Fruit fly (Drosophila melanogaster) whole organism, prepupa: ENCODE data around the gene prt.

Experiments used
- CG10631 ChIP-seq: fragments of 200-800 bp; sonication (Bioruptor generic); optimal IDR thresholded peaks from 2 replicates; lab custom pipeline; 2016; ENCODE audit warnings: missing biosample characterization, missing genetic modification characterization
- CG10669 ChIP-seq: fragments of 200-800 bp; sonication (Bioruptor generic); optimal IDR thresholded peaks from 3 replicates; lab custom pipeline; 2018; ENCODE audit warnings: missing biosample characterization, mild to moderate bottlenecking, missing genetic modification characterization, moderate library complexity
- CG11294 ChIP-seq: fragments of 200-800 bp; sonication (Bioruptor generic); IDR thresholded peaks from 2 replicates; pipeline ENCODE4 v1.3.6; 2022; ENCODE audit warnings: missing biosample characterization, missing genetic modification characterization
- CG11762 ChIP-seq: fragments of 200-800 bp; sonication (Bioruptor generic); optimal IDR thresholded peaks from 3 replicates; lab custom pipeline; 2016; ENCODE audit warnings: missing biosample characterization, missing genetic modification characterization; ENCODE audit not compliant: insufficient read depth
- CG15336 ChIP-seq: fragments of 200-800 bp; sonication (Bioruptor generic); IDR thresholded peaks from 2 replicates; pipeline ENCODE4 v1.3.6; 2022; ENCODE audit warnings: missing biosample characterization, missing genetic modification characterization
- CG3032 ChIP-seq: fragments of 200-800 bp; optimal IDR thresholded peaks from 2 replicates; lab custom pipeline; 2019; ENCODE audit warnings: missing biosample characterization, mild to moderate bottlenecking, missing genetic modification characterization, moderate library complexity
- CG31627 ChIP-seq: fragments of 200-800 bp; sonication (Bioruptor generic); optimal IDR thresholded peaks from 3 replicates; lab custom pipeline; 2016; ENCODE audit warnings: missing biosample characterization, missing genetic modification characterization
- CG32006 ChIP-seq: fragments of 200-800 bp; sonication (Bioruptor generic); optimal IDR thresholded peaks from 3 replicates; lab custom pipeline; 2017; ENCODE audit warnings: missing biosample characterization, mild to moderate bottlenecking, missing genetic modification characterization
- CG34406 ChIP-seq: fragments of 200-800 bp; sonication (Bioruptor generic); optimal IDR thresholded peaks from 3 replicates; lab custom pipeline; 2016; ENCODE audit warnings: missing biosample characterization, missing genetic modification characterization
- CG3919 ChIP-seq: fragments of 200-800 bp; sonication (Bioruptor generic); optimal IDR thresholded peaks from 3 replicates; lab custom pipeline; 2016; ENCODE audit warnings: missing biosample characterization, missing genetic modification characterization
- CG4318 ChIP-seq: fragments of 200-800 bp; sonication (Bioruptor generic); optimal IDR thresholded peaks from 3 replicates; lab custom pipeline; 2017; ENCODE audit warnings: missing biosample characterization, mild to moderate bottlenecking, missing genetic modification characterization
- CG6163 ChIP-seq: fragments of 200-800 bp; sonication (Bioruptor generic); IDR thresholded peaks from 3 replicates; pipeline ENCODE4 v1.3.6; 2022; ENCODE audit warnings: missing biosample characterization, missing genetic modification characterization
- CG6792 ChIP-seq: fragments of 200-800 bp; sonication (Bioruptor generic); optimal IDR thresholded peaks from 3 replicates; lab custom pipeline; 2016; ENCODE audit warnings: missing biosample characterization, missing genetic modification characterization
- CG6808 ChIP-seq: fragments of 200-800 bp; sonication (Bioruptor generic); optimal IDR thresholded peaks from 3 replicates; lab custom pipeline; 2017; ENCODE audit warnings: missing biosample characterization, missing genetic modification characterization, mild to moderate bottlenecking, moderate library complexity, missing genetic modification reagents
- CG6854 ChIP-seq: fragments of 200-800 bp; sonication (Bioruptor generic); optimal IDR thresholded peaks from 2 replicates; lab custom pipeline; 2017; ENCODE audit warnings: missing biosample characterization, mild to moderate bottlenecking, missing genetic modification characterization
- CG7368 ChIP-seq: fragments of 200-800 bp; sonication (Bioruptor generic); optimal IDR thresholded peaks from 3 replicates; lab custom pipeline; 2016; ENCODE audit warnings: missing biosample characterization, missing genetic modification characterization
- CG8119 ChIP-seq: fragments of 200-800 bp; sonication (Bioruptor generic); IDR thresholded peaks from 3 replicates; pipeline ENCODE4 v1.3.6; 2022; ENCODE audit warnings: missing biosample characterization, missing genetic modification characterization
- CG8319 ChIP-seq: fragments of 200-800 bp; sonication (Bioruptor generic); optimal IDR thresholded peaks from 3 replicates; lab custom pipeline; 2016; ENCODE audit warnings: missing biosample characterization, missing genetic modification characterization
- CG8632 ChIP-seq: fragments of 200-800 bp; sonication (Bioruptor generic); optimal IDR thresholded peaks from 3 replicates; lab custom pipeline; 2016; ENCODE audit warnings: missing biosample characterization, missing genetic modification characterization
- CG9139 ChIP-seq: fragments of 200-800 bp; sonication (Bioruptor generic); optimal IDR thresholded peaks from 3 replicates; lab custom pipeline; 2017; ENCODE audit warnings: missing biosample characterization, mild to moderate bottlenecking, missing genetic modification characterization
- Eip75B ChIP-seq: fragments of 200-800 bp; sonication (Bioruptor generic); optimal IDR thresholded peaks from 3 replicates; lab custom pipeline; 2016; ENCODE audit warnings: missing biosample characterization, missing genetic modification characterization
- Eip78C ChIP-seq: fragments of 200-800 bp; sonication (Bioruptor generic); peaks from one replicate; lab custom pipeline; 2016; ENCODE audit warnings: missing biosample characterization, missing genetic modification characterization
- Eip93F ChIP-seq: fragments of 200-800 bp; sonication (Bioruptor generic); optimal IDR thresholded peaks from 2 replicates; lab custom pipeline; 2016; ENCODE audit warnings: missing biosample characterization, mild to moderate bottlenecking, missing genetic modification characterization
- Ets21C ChIP-seq: fragments of 200-800 bp; sonication (Bioruptor generic); optimal IDR thresholded peaks from 3 replicates; lab custom pipeline; 2016; ENCODE audit warnings: missing biosample characterization, missing genetic modification characterization
- Ets96B ChIP-seq: fragments of 200-800 bp; optimal IDR thresholded peaks from 2 replicates; lab custom pipeline; 2019; ENCODE audit warnings: missing biosample characterization, mild to moderate bottlenecking, missing genetic modification characterization, moderate library complexity
- Hr38 ChIP-seq: sonication (Bioruptor generic); optimal IDR thresholded peaks from 2 replicates; lab custom pipeline; 2016; ENCODE audit warnings: missing biosample characterization, missing genetic modification characterization
- Hr39 ChIP-seq: fragments of 200-800 bp; sonication (Bioruptor generic); optimal IDR thresholded peaks from 2 replicates; lab custom pipeline; 2016; ENCODE audit warnings: missing biosample characterization, missing genetic modification characterization
- Met ChIP-seq: fragments of 200-800 bp; sonication (Bioruptor generic); optimal IDR thresholded peaks from 3 replicates; lab custom pipeline; 2016; ENCODE audit warnings: missing biosample characterization, missing genetic modification characterization
- OdsH ChIP-seq: fragments of 200-800 bp; sonication (Bioruptor generic); optimal IDR thresholded peaks from 3 replicates; lab custom pipeline; 2016; ENCODE audit warnings: missing biosample characterization, missing genetic modification characterization
- Smox ChIP-seq: fragments of 200-800 bp; sonication (Bioruptor generic); optimal IDR thresholded peaks from 3 replicates; lab custom pipeline; 2016; ENCODE audit warnings: missing biosample characterization, missing genetic modification characterization
- Sox102F ChIP-seq: fragments of 200-800 bp; sonication (Bioruptor generic); optimal IDR thresholded peaks from 2 replicates; lab custom pipeline; 2016; ENCODE audit warnings: missing biosample characterization, mild to moderate bottlenecking, missing genetic modification characterization
- Sox14 ChIP-seq: fragments of 200-800 bp; sonication (Bioruptor generic); optimal IDR thresholded peaks from 3 replicates; lab custom pipeline; 2016; ENCODE audit warnings: missing biosample characterization, missing genetic modification characterization
- Sox15 ChIP-seq: fragments of 200-800 bp; sonication (Bioruptor generic); optimal IDR thresholded peaks from 3 replicates; lab custom pipeline; 2016; ENCODE audit warnings: missing biosample characterization, missing genetic modification characterization
- achi ChIP-seq: fragments of 200-800 bp; sonication (Bioruptor generic); optimal IDR thresholded peaks from 3 replicates; lab custom pipeline; 2016; ENCODE audit warnings: missing biosample characterization, missing genetic modification characterization
- cyc ChIP-seq: fragments of 200-800 bp; sonication (Bioruptor generic); optimal IDR thresholded peaks from 3 replicates; lab custom pipeline; 2016; ENCODE audit warnings: missing biosample characterization, missing genetic modification characterization
- dac ChIP-seq: fragments of 200-800 bp; sonication (Bioruptor generic); optimal IDR thresholded peaks from 2 replicates; lab custom pipeline; 2017; ENCODE audit warnings: missing biosample characterization, mild to moderate bottlenecking, missing genetic modification characterization
- eg ChIP-seq: fragments of 200-800 bp; sonication (Bioruptor generic); IDR thresholded peaks from 3 replicates; pipeline ENCODE4 v1.3.6; 2022; ENCODE audit warnings: missing biosample characterization, missing genetic modification characterization
- esn ChIP-seq: fragments of 200-800 bp; sonication (Bioruptor generic); optimal IDR thresholded peaks from 2 replicates; lab custom pipeline; 2016; ENCODE audit warnings: missing biosample characterization, mild to moderate bottlenecking, missing genetic modification characterization, moderate library complexity
- fd85E ChIP-seq: fragments of 200-800 bp; sonication (Bioruptor generic); optimal IDR thresholded peaks from 3 replicates; lab custom pipeline; 2016; ENCODE audit warnings: missing biosample characterization, missing genetic modification characterization
- fkh ChIP-seq: fragments of 200-800 bp; sonication (Bioruptor generic); optimal IDR thresholded peaks from 3 replicates; lab custom pipeline; 2017; ENCODE audit warnings: missing biosample characterization, mild to moderate bottlenecking, missing genetic modification characterization, moderate library complexity
- lz ChIP-seq: fragments of 200-800 bp; sonication (Bioruptor generic); optimal IDR thresholded peaks from 3 replicates; lab custom pipeline; 2016; ENCODE audit warnings: missing biosample characterization, missing genetic modification characterization
- net ChIP-seq: fragments of 200-800 bp; sonication (Bioruptor generic); optimal IDR thresholded peaks from 3 replicates; lab custom pipeline; 2016; ENCODE audit warnings: missing biosample characterization, missing genetic modification characterization
- pdm3 ChIP-seq: fragments of 200-800 bp; sonication (Bioruptor generic); optimal IDR thresholded peaks from 3 replicates; lab custom pipeline; 2016; ENCODE audit warnings: missing biosample characterization, missing genetic modification characterization
- spab ChIP-seq: fragments of 200-800 bp; sonication (Bioruptor generic); optimal IDR thresholded peaks from 2 replicates; lab custom pipeline; 2017; ENCODE audit warnings: missing biosample characterization, mild to moderate bottlenecking, missing genetic modification characterization, missing genetic modification reagents
- svp ChIP-seq: fragments of 200-800 bp; sonication (Bioruptor generic); peaks from one replicate; lab custom pipeline; 2016; ENCODE audit warnings: missing biosample characterization, missing genetic modification characterization
- vri ChIP-seq: fragments of 200-800 bp; sonication (Bioruptor generic); optimal IDR thresholded peaks from 3 replicates; lab custom pipeline; 2016; ENCODE audit warnings: missing biosample characterization, mild to moderate bottlenecking, missing genetic modification characterization

Gene prt

dm6 chr3R:23678349-23679193, 20.3 kb downstream of the prt start, which contains the start of gene GILT2 (continued):
- TF ChIP-seq lz (peak; percentile 83), cyc (peak; percentile 88), Ets96B (tag; lab: Kevin White, UChicago) (peak; percentile 63), dac (peak; percentile 4), esn (GFP tag; lab: Kevin White, UChicago) (peak; percentile 91), spab (GFP tag; lab: Kevin White, UChicago) (no peak), Hr38 (GFP tag; lab: Kevin White, UChicago) (no peak), svp (GFP tag; lab: Kevin White, UChicago) (peak; percentile 93), CG8632 (GFP tag; lab: Kevin White, UChicago) (peak; percentile 79), CG11294 (GFP tag; lab: Robert Waterston, UW) (no peak), CG6163 (GFP tag; lab: Robert Waterston, UW) (peak; percentile 88), fd85E (GFP tag; lab: Kevin White, UChicago) (no peak), Hr39 (GFP tag; lab: Kevin White, UChicago) (peak; percentile 80), CG3919 (GFP tag; lab: Kevin White, UChicago) (peak; percentile 82), Eip93F (GFP tag; lab: Kevin White, UChicago) (peak; percentile 82), CG32006 (GFP tag; lab: Kevin White, UChicago) (peak; percentile 74), CG10669 (no peak), CG4318 (GFP tag; lab: Kevin White, UChicago) (no peak), Sox102F (peak; percentile 89), Sox15 (peak; percentile 67), CG10631 (GFP tag; lab: Kevin White, UChicago) (peak; percentile 70)

dm6 chr3R:23677058-23677457, 21.8 kb downstream of the prt start, which contains the start of gene GILT3:
TSS of gene GILT3 (plus strand) at chr3R:23677358.
- TF ChIP-seq CG15336 (0 out of 2 replicates have a peak, but pooled peaks have one; percentile 9), CG3032 (no peak), CG6854 (GFP tag; lab: Kevin White, UChicago) (no peak), fkh (peak; percentile 22), svp (GFP tag; lab: Kevin White, UChicago) (peak; percentile 13)
- TF ChIP-seq, all 60 proteins: peak for 3

dm6 chr3R:23675646-23676045, 23.2 kb downstream of the prt start:
- TF ChIP-seq CG34406 (GFP tag; lab: Kevin White, UChicago) (peak; percentile 34), CG6808 (GFP tag; lab: Kevin White, UChicago) (no peak), Sox15 (no peak), Smox (GFP tag; lab: Kevin White, UChicago) (no peak), CG4318 (GFP tag; lab: Kevin White, UChicago) (peak; percentile 47), eg (no peak; the same call in 2 of the 3 replicates), net (no peak), CG31627 (GFP tag; lab: Kevin White, UChicago) (no peak), cyc (peak; percentile 8), Hr39 (GFP tag; lab: Kevin White, UChicago) (no peak), vri (GFP tag; lab: Kevin White, UChicago) (no peak), CG6792 (GFP tag; lab: Kevin White, UChicago) (no peak), Eip75B (GFP tag; lab: Kevin White, UChicago) (peak; percentile 7), Eip78C (GFP tag; lab: Kevin White, UChicago) (peak; percentile 78), Met (GFP tag; lab: Kevin White, UChicago) (no peak), CG32006 (GFP tag; lab: Kevin White, UChicago) (peak; percentile 74), CG3919 (GFP tag; lab: Kevin White, UChicago) (peak; percentile 42), achi (GFP tag; lab: Kevin White, UChicago) (peak; percentile 33), Sox14 (GFP tag; lab: Kevin White, UChicago) (no peak), CG8632 (GFP tag; lab: Kevin White, UChicago) (no peak), CG7368 (no peak), CG8319 (no peak), OdsH (GFP tag; lab: Kevin White, UChicago) (peak; percentile 26), CG11762 (GFP tag; lab: Kevin White, UChicago) (peak; percentile 10), CG9139 (GFP tag; lab: Kevin White, UChicago) (no peak), pdm3 (no peak), CG8119 (no peak), fd85E (GFP tag; lab: Kevin White, UChicago) (no peak), spab (GFP tag; lab: Kevin White, UChicago) (no peak), CG10631 (GFP tag; lab: Kevin White, UChicago) (peak; percentile 36), lz (no peak), Ets21C (GFP tag; lab: Kevin White, UChicago) (no peak)
